Worm (Caenorhabditis elegans) whole organism, late embryonic: Measurements from ENCODE around the gene F35G2.1.

ENCODE experiments used
- C08G9.2 ChIP-seq: sonication (generic microtip); optimal IDR thresholded peaks from 2 replicates; lab custom pipeline; 2016; ENCODE audit warnings: mild to moderate bottlenecking, missing genetic modification characterization, moderate library complexity, missing compliant biosample characterization
- ceh-19 ChIP-seq: fragments of 200-800 bp; sonication (Bioruptor generic); optimal IDR thresholded peaks from 2 replicates; lab custom pipeline; 2018; ENCODE audit warnings: mild to moderate bottlenecking, missing genetic modification characterization, missing compliant biosample characterization
- dmd-4 ChIP-seq: sonication (generic microtip); optimal IDR thresholded peaks from 2 replicates; lab custom pipeline; 2016; ENCODE audit warnings: borderline replicate concordance, missing genetic modification characterization, missing compliant biosample characterization
- dve-1 ChIP-seq: sonication (generic microtip); optimal IDR thresholded peaks from 2 replicates; lab custom pipeline; 2017; ENCODE audit warnings: antibody characterized with exemption, mild to moderate bottlenecking, missing genetic modification characterization, missing compliant biosample characterization
- pha-4 ChIP-seq: fragments of 150-350 bp; optimal IDR thresholded peaks from 2 replicates; lab custom pipeline; 2018; ENCODE audit warnings: missing biosample characterization, missing genetic modification reagents, missing genetic modification characterization
- tbx-7 ChIP-seq: sonication (generic microtip); optimal IDR thresholded peaks from 2 replicates; lab custom pipeline; 2016; ENCODE audit warnings: missing genotype, missing genetic modification characterization, missing compliant biosample characterization
- unc-42 ChIP-seq: sonication (generic microtip); optimal IDR thresholded peaks from 2 replicates; lab custom pipeline; 2016; ENCODE audit warnings: missing genotype, missing genetic modification characterization, missing compliant biosample characterization

DNA sequence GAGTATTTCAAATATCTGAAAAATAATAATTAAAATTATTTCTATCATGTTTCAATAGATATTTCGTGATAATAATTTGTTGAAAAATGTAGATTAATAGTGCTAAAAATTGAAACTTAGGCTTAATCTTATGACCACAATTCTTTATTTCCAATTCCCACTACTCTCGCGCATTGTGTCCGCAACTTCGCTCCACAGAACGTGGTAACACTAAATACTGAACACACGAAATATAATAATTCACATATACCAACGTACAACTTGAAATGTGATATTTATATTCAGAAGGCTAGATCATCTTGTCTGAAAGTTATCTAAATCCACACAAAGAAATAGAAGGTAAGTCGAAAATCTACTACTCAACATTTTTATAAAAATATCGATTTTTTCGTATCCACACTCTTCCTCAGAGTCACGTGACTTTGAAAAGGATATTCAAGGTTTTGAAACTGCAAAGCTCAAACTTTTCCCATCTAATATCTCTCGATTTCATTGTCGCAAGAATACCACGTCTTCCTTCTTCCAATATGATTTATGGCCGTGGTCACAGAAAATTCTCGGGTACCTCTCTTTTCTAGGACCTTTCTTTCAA lies 46.3 kb upstream of the F35G2.1 start, which contains the start of gene eri-12:
- TF ChIP-seq dve-1 (tag; lab: Kevin White, UChicago) (no peak), tbx-7 (tag; lab: Kevin White, UChicago) (no peak), unc-42 (tag; lab: Kevin White, UChicago) (no peak), pha-4 (tag; lab: Kevin White, UChicago) (no peak), C08G9.2 (tag; lab: Kevin White, UChicago) (no peak), ceh-19 (no peak), dmd-4 (tag; lab: Kevin White, UChicago) (no peak)
